Fruit fly (Drosophila melanogaster): ENCODE results near the gene pira.
A peak's percentile ranks its signal among the peaks of the same experiment; 100 is the strongest.

pira gene

DNA sequence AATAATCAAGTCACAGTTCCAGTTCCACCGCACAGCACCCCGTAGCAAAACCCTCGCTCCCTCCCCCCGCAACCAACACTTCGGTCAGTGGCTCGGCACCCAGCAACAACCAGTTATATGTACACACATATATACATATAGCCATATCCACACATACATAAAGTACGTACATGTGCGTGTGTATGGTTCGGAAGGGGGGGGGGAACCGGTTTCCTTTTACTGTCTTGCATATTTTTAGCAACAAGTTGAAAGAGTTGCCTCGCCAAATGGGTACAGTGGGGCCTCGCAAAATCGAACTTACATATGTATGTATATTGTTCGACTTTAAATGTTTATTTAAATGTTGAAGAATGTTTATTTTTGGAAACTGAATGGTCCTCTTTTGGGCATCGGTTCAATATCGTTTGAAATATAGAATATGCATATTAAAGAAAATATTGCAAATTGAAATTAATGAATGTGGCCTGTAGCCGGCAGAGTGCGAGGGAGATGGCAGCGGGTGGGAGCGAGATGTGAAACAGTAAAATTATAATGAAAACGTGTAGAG lies 8.3 kb downstream of the pira start (continued):
- peak; percentile 41 for TF ChIP-seq CG18764 (GFP tag; optimal IDR thresholded peaks at IDR 0.05)
- no peak for TF ChIP-seq Dll (GFP tag; IDR thresholded peaks at IDR 0.05; ENCODE audit: partially characterized antibody)
- peak; percentile 72 for TF ChIP-seq CG9727 (GFP tag; optimal IDR thresholded peaks at IDR 0.05)
- TF ChIP-seq CG34422 (GFP tag; IDR thresholded peaks at IDR 0.05), result peak; percentile 73; the same call in 2 of the 3 replicates
- TF ChIP-seq pita (GFP tag; optimal IDR thresholded peaks at IDR 0.05), result no peak
- no peak for TF ChIP-seq zf30C (GFP tag; optimal IDR thresholded peaks at IDR 0.05)
- peak; percentile 49 for TF ChIP-seq jumu (GFP tag; optimal IDR thresholded peaks at IDR 0.05)
- TF ChIP-seq Stat92E (GFP tag; optimal IDR thresholded peaks at IDR 0.05), result no peak
- peak; percentile 62 for TF ChIP-seq CG9437 (GFP tag; optimal IDR thresholded peaks at IDR 0.05)
- no peak for TF ChIP-seq ftz-f1 (GFP tag; optimal IDR thresholded peaks at IDR 0.05)
- no peak for TF ChIP-seq cato (GFP tag; optimal IDR thresholded peaks at IDR 0.05; ENCODE audit: borderline replicate concordance)
- TF ChIP-seq Asciz (GFP tag; optimal IDR thresholded peaks at IDR 0.05), result peak; percentile 56
- TF ChIP-seq CG12219 (GFP tag; optimal IDR thresholded peaks at IDR 0.05), result peak; percentile 47
- TF ChIP-seq HLH4C (GFP tag; IDR thresholded peaks at IDR 0.05; ENCODE audit: partially characterized antibody), result no peak
- TF ChIP-seq sima (GFP tag; optimal IDR thresholded peaks at IDR 0.05), result peak; percentile 25
- peak; percentile 31; the same call in 1 of the 2 replicates for TF ChIP-seq E2f2 (GFP tag; IDR thresholded peaks at IDR 0.05)
- no peak for TF ChIP-seq CG43689 (GFP tag; IDR thresholded peaks at IDR 0.05)
- TF ChIP-seq gem (tag; optimal IDR thresholded peaks at IDR 0.05), result peak; percentile 80
- TF ChIP-seq mirr (GFP tag; optimal IDR thresholded peaks at IDR 0.05), result peak; percentile 61
- TF ChIP-seq nom (GFP tag; optimal IDR thresholded peaks at IDR 0.05), result peak; percentile 78
- peak; percentile 81 for TF ChIP-seq vvl (GFP tag; IDR thresholded peaks at IDR 0.05)
- TF ChIP-seq CG17385 (GFP tag; optimal IDR thresholded peaks at IDR 0.05), result peak; percentile 66
- TF ChIP-seq CG7372 (GFP tag; IDR thresholded peaks at IDR 0.05), result peak; percentile 66
- no peak for TF ChIP-seq CG3838 (GFP tag; optimal IDR thresholded peaks at IDR 0.05)
- TF ChIP-seq CG10274 (GFP tag; optimal IDR thresholded peaks at IDR 0.05), result peak; percentile 45
- TF ChIP-seq CG14860 (GFP tag; IDR thresholded peaks at IDR 0.05; ENCODE audit: partially characterized antibody), result no peak
- TF ChIP-seq Fer3 (tag; optimal IDR thresholded peaks at IDR 0.05), result peak; percentile 83
- peak; percentile 32 to 39 for TF ChIP-seq chif (GFP tag; optimal IDR thresholded peaks at IDR 0.05)
- no peak for TF ChIP-seq Scr (GFP tag; IDR thresholded peaks at IDR 0.05; ENCODE audit: partially characterized antibody)
- TF ChIP-seq psq (GFP tag; optimal IDR thresholded peaks at IDR 0.05), result no peak
- peak; percentile 55; the same call in 2 of the 3 replicates for TF ChIP-seq jigr1 (GFP tag; IDR thresholded peaks at IDR 0.05)
- no peak for TF ChIP-seq CG10431 (GFP tag; optimal IDR thresholded peaks at IDR 0.05)
- no peak for TF ChIP-seq CG42726 (GFP tag; IDR thresholded peaks at IDR 0.05; ENCODE audit: partially characterized antibody)
- TF ChIP-seq vfl (GFP tag; optimal IDR thresholded peaks at IDR 0.05), result peak; percentile 40
- TF ChIP-seq CG15696 (tag; optimal IDR thresholded peaks at IDR 0.05), result peak; percentile 43
- TF ChIP-seq phol (tag; optimal IDR thresholded peaks at IDR 0.05), result peak; percentile 57

DNA sequence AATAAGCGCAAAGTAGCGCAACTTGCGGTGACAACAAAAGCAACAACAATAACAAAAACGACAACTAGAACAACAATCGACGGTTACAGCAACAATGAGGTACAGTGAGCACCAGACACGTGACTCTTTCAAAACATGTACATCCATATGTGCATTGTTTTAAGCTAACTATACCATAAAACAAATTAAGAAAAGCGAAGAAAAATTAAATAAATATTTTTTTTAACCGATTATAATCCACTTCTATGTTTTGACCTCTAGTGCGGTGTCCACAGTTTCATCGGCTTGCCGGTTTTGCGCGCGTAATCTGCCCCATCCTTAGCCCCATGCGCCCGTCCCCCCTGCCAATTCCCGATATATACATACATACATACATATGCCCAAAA lies 9.1 kb downstream of the pira start:
- TF ChIP-seq CG13624 (GFP tag; optimal IDR thresholded peaks at IDR 0.05), result peak; percentile 89
- peak; percentile 82 for TF ChIP-seq CrebB (tag; optimal IDR thresholded peaks at IDR 0.05)
- peak; percentile 96 for TF ChIP-seq CG3847 (GFP tag; IDR thresholded peaks at IDR 0.05)
- TF ChIP-seq tin (GFP tag; optimal IDR thresholded peaks at IDR 0.05), result peak; percentile 87
- TF ChIP-seq Atf-2 (GFP tag; optimal IDR thresholded peaks at IDR 0.05), result peak; percentile 76
- peak; percentile 79 for TF ChIP-seq CG12942 (GFP tag; optimal IDR thresholded peaks at IDR 0.05)
- peak; percentile 62 for TF ChIP-seq Vsx1 (GFP tag; optimal IDR thresholded peaks at IDR 0.05)
- TF ChIP-seq CG13775 (GFP tag; optimal IDR thresholded peaks at IDR 0.05), result peak; percentile 91
- TF ChIP-seq CG32532 (GFP tag; IDR thresholded peaks at IDR 0.05), result peak; percentile 98
- TF ChIP-seq CG14050 (GFP tag; IDR thresholded peaks at IDR 0.05), result peak; percentile 93
- TF ChIP-seq CG7745 (tag; optimal IDR thresholded peaks at IDR 0.05), result no peak
- TF ChIP-seq CG1529 (GFP tag; optimal IDR thresholded peaks at IDR 0.05), result peak; percentile 69
- TF ChIP-seq hb (GFP tag; IDR thresholded peaks at IDR 0.05; ENCODE audit: partially characterized antibody), result no peak
- no peak for TF ChIP-seq prd (optimal IDR thresholded peaks at IDR 0.05)
- peak; percentile 97 for TF ChIP-seq prd (GFP tag; IDR thresholded peaks at IDR 0.05)
- peak; percentile 88 for TF ChIP-seq ssp (GFP tag; IDR thresholded peaks at IDR 0.05)

Measured in whole organism, embryonic.